Worm (Caenorhabditis elegans) whole organism, L4 larva: Measurements from ENCODE around the gene F58E2.4.
A peak's percentile ranks its signal among the peaks of the same experiment; 100 is the strongest.

ENCODE experiments used
- F26F4.8 ChIP-seq: fragments of 200-800 bp; sonication (Bioruptor generic); conservative IDR thresholded peaks from 2 replicates; pipeline ENCODE4 v1.3.6; 2022; ENCODE audit warnings: missing genetic modification characterization, missing compliant biosample characterization
- F37D6.2 ChIP-seq: sonication (generic microtip); optimal IDR thresholded peaks from 2 replicates; lab custom pipeline; 2016; ENCODE audit warnings: mild to moderate bottlenecking, missing genetic modification characterization, missing compliant biosample characterization
- F44E2.7 ChIP-seq: fragments of 200-800 bp; sonication (Bioruptor generic); IDR thresholded peaks from 2 replicates; pipeline ENCODE4 v2.1.2; 2022; ENCODE audit warnings: missing genetic modification characterization, missing compliant biosample characterization
- T26A8.4 ChIP-seq: fragments of 200-800 bp; sonication (Bioruptor generic); IDR thresholded peaks from 2 replicates; pipeline ENCODE4 v1.3.6; 2022; ENCODE audit warnings: missing genetic modification characterization, missing compliant biosample characterization
- ZK337.2 ChIP-seq: fragments of 200-800 bp; sonication (Bioruptor generic); IDR thresholded peaks from 2 replicates; pipeline ENCODE4 v1.3.6; 2022; ENCODE audit warnings: missing genetic modification reagents, missing genetic modification characterization, missing compliant biosample characterization
- aha-1 ChIP-seq: fragments of 150-350 bp; peaks from one replicate; lab custom pipeline; 2014; ENCODE audit warnings: missing biosample characterization, missing genetic modification characterization
- aly-2 ChIP-seq: sonication (generic microtip); optimal IDR thresholded peaks from 2 replicates; lab custom pipeline; 2018; ENCODE audit warnings: missing biosample characterization, missing genetic modification characterization
- arid-1 ChIP-seq: fragments of 200-800 bp; sonication (Bioruptor generic); conservative IDR thresholded peaks from 2 replicates; pipeline ENCODE4 v1.3.6; 2022; ENCODE audit warnings: missing genetic modification reagents, missing genetic modification characterization, missing compliant biosample characterization
- attf-4 ChIP-seq: sonication (generic microtip); optimal IDR thresholded peaks from 3 replicates; lab custom pipeline; 2017; ENCODE audit warnings: missing biosample characterization, missing genetic modification characterization
- ceh-20 ChIP-seq: fragments of 200-800 bp; sonication (Bioruptor generic); IDR thresholded peaks from 2 replicates; pipeline ENCODE4 v1.3.6; 2022; ENCODE audit warnings: missing genetic modification reagents, missing genetic modification characterization, missing compliant biosample characterization
- ceh-28 ChIP-seq: fragments of 150-350 bp; optimal IDR thresholded peaks from 2 replicates; lab custom pipeline; 2014; ENCODE audit warnings: missing biosample characterization, missing genetic modification reagents, missing genetic modification characterization
- ctbp-1 ChIP-seq: fragments of 200-800 bp; sonication (Bioruptor generic); IDR thresholded peaks from 2 replicates; pipeline ENCODE4 v1.3.6; 2022; ENCODE audit warnings: missing genetic modification reagents, missing genetic modification characterization, missing compliant biosample characterization
- daf-12 ChIP-seq: fragments of 150-350 bp; optimal IDR thresholded peaks from 2 replicates; lab custom pipeline; 2014; ENCODE audit warnings: missing biosample characterization, missing genetic modification reagents, missing genetic modification characterization
- daf-19 ChIP-seq: fragments of 200-800 bp; sonication (Bioruptor generic); conservative IDR thresholded peaks from 2 replicates; pipeline ENCODE4 v1.3.6; 2022; ENCODE audit warnings: missing genetic modification characterization, missing compliant biosample characterization
- dmd-6 ChIP-seq: fragments of 200-800 bp; sonication (Bioruptor generic); IDR thresholded peaks from 2 replicates; pipeline ENCODE4 v1.3.6; 2022; ENCODE audit warnings: missing genetic modification reagents, missing genetic modification characterization, missing compliant biosample characterization
- dpl-1 ChIP-seq: fragments of 150-350 bp; optimal IDR thresholded peaks from 2 replicates; lab custom pipeline; 2014; ENCODE audit warnings: missing biosample characterization, missing genetic modification reagents, missing genetic modification characterization
- dve-1 ChIP-seq: sonication (generic microtip); optimal IDR thresholded peaks from 2 replicates; lab custom pipeline; 2017; ENCODE audit warnings: antibody characterized with exemption, mild to moderate bottlenecking, missing genetic modification characterization, missing compliant biosample characterization; ENCODE audit not compliant: insufficient read depth
- egl-27 ChIP-seq: sonication (generic microtip); optimal IDR thresholded peaks from 3 replicates; lab custom pipeline; 2017; ENCODE audit warnings: missing biosample characterization, missing genetic modification reagents, missing genetic modification characterization
- egl-43 ChIP-seq: fragments of 200-800 bp; sonication (Bioruptor generic); IDR thresholded peaks from 2 replicates; pipeline ENCODE4 v1.3.6; 2022; ENCODE audit warnings: missing genetic modification reagents, missing genetic modification characterization, missing compliant biosample characterization
- fkh-10 ChIP-seq: fragments of 150-350 bp; optimal IDR thresholded peaks from 2 replicates; lab custom pipeline; 2014; ENCODE audit warnings: missing biosample characterization, missing genetic modification reagents, missing genetic modification characterization
- fos-1 ChIP-seq: fragments of 150-350 bp; optimal IDR thresholded peaks from 2 replicates; lab custom pipeline; 2014; ENCODE audit warnings: missing biosample characterization, missing genetic modification characterization
- hlh-11 ChIP-seq: fragments of 200-800 bp; sonication (Bioruptor generic); optimal IDR thresholded peaks from 2 replicates; lab custom pipeline; 2018; ENCODE audit warnings: mild to moderate bottlenecking, missing genetic modification characterization, missing compliant biosample characterization
- hlh-30 ChIP-seq: sonication (generic microtip); optimal IDR thresholded peaks from 2 replicates; lab custom pipeline; 2017; ENCODE audit warnings: antibody characterized with exemption, mild to moderate bottlenecking, missing genetic modification characterization, missing compliant biosample characterization; ENCODE audit not compliant: insufficient read depth
- hmg-1.1 ChIP-seq: fragments of 200-800 bp; sonication (Bioruptor generic); IDR thresholded peaks from 2 replicates; pipeline ENCODE4 v1.3.6; 2022; ENCODE audit warnings: missing genetic modification reagents, missing genetic modification characterization, missing compliant biosample characterization
- jun-1 ChIP-seq: fragments of 150-350 bp; optimal IDR thresholded peaks from 2 replicates; lab custom pipeline; 2014; ENCODE audit warnings: missing biosample characterization, missing genetic modification reagents, missing genetic modification characterization
- lim-7 ChIP-seq: fragments of 200-800 bp; sonication (Bioruptor generic); IDR thresholded peaks from 2 replicates; pipeline ENCODE4 v1.3.6; 2022; ENCODE audit warnings: missing genetic modification characterization, missing compliant biosample characterization
- lin-15B ChIP-seq: fragments of 150-350 bp; sonication (generic microtip); optimal IDR thresholded peaks from 3 replicates; lab custom pipeline; 2014; ENCODE audit warnings: missing biosample characterization, missing genetic modification characterization
- lin-29 ChIP-seq: fragments of 200-800 bp; sonication (Bioruptor generic); IDR thresholded peaks from 2 replicates; pipeline ENCODE4 v1.3.6; 2022; ENCODE audit warnings: missing genetic modification reagents, missing genetic modification characterization, missing compliant biosample characterization
- lsy-2 ChIP-seq, 2 experiments: fragments of 150-350 bp in 1 of 2; sonication (generic microtip) in 1 of 2; optimal IDR thresholded peaks; 2 replicates each; lab custom pipeline; 2014 to 2017; ENCODE audit warnings: missing biosample characterization in 2 of 2, missing genetic modification characterization in 2 of 2
- mep-1 ChIP-seq: fragments of 150-350 bp; sonication (generic microtip); optimal IDR thresholded peaks from 3 replicates; lab custom pipeline; 2014; ENCODE audit warnings: missing biosample characterization, missing genetic modification characterization
- mes-2 ChIP-seq: sonication (generic microtip); optimal IDR thresholded peaks from 2 replicates; lab custom pipeline; 2016; ENCODE audit warnings: missing genotype, mild to moderate bottlenecking, missing genetic modification characterization, missing compliant biosample characterization; ENCODE audit not compliant: poor library complexity, severe bottlenecking
- mxl-2 ChIP-seq: fragments of 200-800 bp; sonication (Bioruptor generic); conservative IDR thresholded peaks from 2 replicates; pipeline ENCODE4 v1.3.6; 2022; ENCODE audit warnings: missing genetic modification reagents, missing genetic modification characterization, missing compliant biosample characterization
- mxl-3 ChIP-seq: fragments of 200-800 bp; sonication (Bioruptor generic); optimal IDR thresholded peaks from 2 replicates; lab custom pipeline; 2018; ENCODE audit warnings: mild to moderate bottlenecking, missing genetic modification characterization, missing compliant biosample characterization
- nhr-10 ChIP-seq: fragments of 150-350 bp; optimal IDR thresholded peaks from 2 replicates; lab custom pipeline; 2014; ENCODE audit warnings: missing biosample characterization, missing genetic modification characterization
- nhr-102 ChIP-seq: sonication (generic microtip); optimal IDR thresholded peaks from 2 replicates; lab custom pipeline; 2016; ENCODE audit warnings: mild to moderate bottlenecking, missing genetic modification characterization, moderate library complexity, missing compliant biosample characterization
- nhr-11 ChIP-seq: fragments of 150-350 bp; optimal IDR thresholded peaks from 2 replicates; lab custom pipeline; 2014; ENCODE audit warnings: missing biosample characterization, missing genetic modification characterization
- nhr-25 ChIP-seq: sonication (generic microtip); optimal IDR thresholded peaks from 2 replicates; lab custom pipeline; 2017; ENCODE audit warnings: missing genetic modification characterization, mild to moderate bottlenecking, missing compliant biosample characterization, antibody characterized with exemption, moderate library complexity, borderline replicate concordance; ENCODE audit not compliant: insufficient read depth
- nhr-28 ChIP-seq: fragments of 150-350 bp; optimal IDR thresholded peaks from 2 replicates; lab custom pipeline; 2014; ENCODE audit warnings: missing biosample characterization, missing genetic modification characterization
- nhr-42 ChIP-seq: fragments of 200-800 bp; sonication (Bioruptor generic); IDR thresholded peaks from 2 replicates; pipeline ENCODE4 v1.3.6; 2022; ENCODE audit warnings: missing genetic modification characterization, missing compliant biosample characterization
- nhr-76 ChIP-seq: fragments of 150-350 bp; optimal IDR thresholded peaks from 2 replicates; lab custom pipeline; 2014; ENCODE audit warnings: missing biosample characterization, missing genetic modification characterization
- pqm-1 ChIP-seq: sonication (generic microtip); optimal IDR thresholded peaks from 2 replicates; lab custom pipeline; 2017; ENCODE audit warnings: missing biosample characterization, missing genetic modification characterization
- sdz-12 ChIP-seq: fragments of 200-800 bp; sonication (Bioruptor generic); optimal IDR thresholded peaks from 2 replicates; lab custom pipeline; 2018; ENCODE audit warnings: mild to moderate bottlenecking, missing genetic modification characterization, missing compliant biosample characterization
- set-16 ChIP-seq: fragments of 200-800 bp; sonication (Bioruptor generic); IDR thresholded peaks from 2 replicates; pipeline ENCODE4 v1.3.6; 2022; ENCODE audit warnings: missing genetic modification reagents, missing genetic modification characterization, missing compliant biosample characterization
- spr-1 ChIP-seq: sonication (generic microtip); optimal IDR thresholded peaks from 2 replicates; lab custom pipeline; 2016; ENCODE audit warnings: mild to moderate bottlenecking, missing genetic modification characterization, missing compliant biosample characterization
- tra-1 ChIP-seq: fragments of 200-800 bp; sonication (Bioruptor generic); IDR thresholded peaks from 2 replicates; pipeline ENCODE4 v1.3.6; 2022; ENCODE audit warnings: missing genetic modification reagents, missing genetic modification characterization, missing compliant biosample characterization
- unc-39 ChIP-seq: sonication (generic microtip); optimal IDR thresholded peaks from 2 replicates; lab custom pipeline; 2017; ENCODE audit warnings: missing biosample characterization, missing genetic modification characterization
- zag-1 ChIP-seq: fragments of 150-350 bp; optimal IDR thresholded peaks from 2 replicates; lab custom pipeline; 2014; ENCODE audit warnings: missing biosample characterization, missing genetic modification characterization
- zfp-3 ChIP-seq: fragments of 200-800 bp; sonication (Bioruptor generic); conservative IDR thresholded peaks from 2 replicates; pipeline ENCODE4 v1.3.6; 2022; ENCODE audit warnings: missing genetic modification reagents, missing genetic modification characterization, missing compliant biosample characterization
- zip-11 ChIP-seq: fragments of 200-800 bp; sonication (Bioruptor generic); IDR thresholded peaks from 2 replicates; pipeline ENCODE4 v1.3.6; 2022; ENCODE audit warnings: missing genetic modification characterization, missing compliant biosample characterization
- zip-2 ChIP-seq: fragments of 150-350 bp; optimal IDR thresholded peaks from 2 replicates; lab custom pipeline; 2014; ENCODE audit warnings: missing biosample characterization, missing genetic modification characterization
- ztf-11 ChIP-seq: fragments of 150-350 bp; optimal IDR thresholded peaks from 2 replicates; lab custom pipeline; 2014; ENCODE audit warnings: missing biosample characterization, missing genetic modification characterization

The F58E2.4 gene

DNA sequence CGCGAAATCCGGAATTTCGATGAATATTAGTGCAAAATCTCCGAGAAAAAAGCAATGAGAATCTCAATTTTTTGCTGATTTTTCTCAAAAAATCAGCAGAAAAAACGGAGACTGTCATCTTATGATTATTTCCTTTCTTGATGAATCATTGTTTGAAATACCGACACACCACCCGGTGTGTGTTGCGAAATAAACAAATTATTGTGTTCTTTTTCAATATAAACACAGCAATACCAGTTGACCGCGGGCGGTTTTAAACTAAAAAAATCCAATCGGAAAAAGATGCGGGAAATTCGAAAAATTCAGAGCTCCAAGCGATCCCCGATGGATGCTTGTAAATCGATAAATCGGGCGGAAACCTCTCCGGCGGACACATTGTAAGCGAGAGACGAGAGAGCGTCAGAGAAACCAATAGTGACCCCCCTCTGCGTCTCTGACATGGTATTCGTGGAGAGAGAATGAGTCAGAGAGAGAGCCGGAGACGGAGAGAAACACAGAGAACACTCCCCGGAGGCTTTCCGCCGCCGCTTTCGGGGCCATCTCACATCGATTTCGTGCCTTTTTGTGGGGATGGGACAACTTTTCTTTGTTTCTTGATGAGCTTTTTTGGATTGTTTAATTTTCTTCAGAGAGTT lies 52.3 kb downstream of the F58E2.4 start (continued):
- TF ChIP-seq dve-1 (tag; lab: Kevin White, UChicago) (peak; percentile 48), sdz-12 (GFP tag; lab: Kevin White, UChicago) (no peak), lim-7 (GFP tag; lab: Robert Waterston, UW) (0 out of 2 replicates have a peak, but pooled peaks have one; percentile 33), mxl-3 (GFP tag; lab: Kevin White, UChicago) (peak; percentile 43), zag-1 (tag; lab: Kevin White, UChicago) (no peak), T26A8.4 (GFP tag; lab: Robert Waterston, UW) (0 out of 2 replicates have a peak, but pooled peaks have one; percentile 12), mxl-2 (GFP tag; lab: Robert Waterston, UW) (no peak), ctbp-1 (GFP tag; lab: Robert Waterston, UW) (0 out of 2 replicates have a peak, but pooled peaks have one; percentile 26), F37D6.2 (tag; lab: Kevin White, UChicago) (no peak), lsy-2 (tag; optimal IDR thresholded peaks at IDR 0.05; lab: Kevin White, UChicago) (peak in 1 of 2 experiments; percentile 64), hmg-1.1 (GFP tag; lab: Robert Waterston, UW) (peak; percentile 78), F26F4.8 (no peak), tra-1 (no peak), unc-39 (tag; lab: Kevin White, UChicago) (no peak), lin-29 (GFP tag; lab: Robert Waterston, UW) (no peak), nhr-11 (tag; lab: Kevin White, UChicago) (no peak), hlh-11 (tag; lab: Kevin White, UChicago) (peak; percentile 51), ZK337.2 (GFP tag; lab: Robert Waterston, UW) (no peak), nhr-28 (tag; lab: Kevin White, UChicago) (peak; percentile 18), spr-1 (tag; lab: Kevin White, UChicago) (no peak), fkh-10 (GFP tag; lab: Kevin White, UChicago) (peak; percentile 28), mep-1 (tag; lab: Kevin White, UChicago) (peak; percentile 60), nhr-76 (tag; lab: Kevin White, UChicago) (no peak), zip-2 (tag; lab: Kevin White, UChicago) (no peak), daf-19 (GFP tag; lab: Robert Waterston, UW) (no peak), zfp-3 (no peak), egl-43 (GFP tag; lab: Robert Waterston, UW) (peak; percentile 68; the same call in 1 of the 2 replicates), F44E2.7 (no peak), ceh-20 (GFP tag; lab: Robert Waterston, UW) (no peak), fos-1 (no peak), arid-1 (GFP tag; lab: Robert Waterston, UW) (no peak), nhr-42 (GFP tag; lab: Robert Waterston, UW) (no peak), jun-1 (no peak), aly-2 (tag; lab: Kevin White, UChicago) (no peak), pqm-1 (tag; lab: Kevin White, UChicago) (no peak), ceh-28 (tag; lab: Kevin White, UChicago) (peak; percentile 50), ztf-11 (no peak), dmd-6 (GFP tag; lab: Robert Waterston, UW) (peak; percentile 36; the same call in 1 of the 2 replicates), set-16 (GFP tag; lab: Robert Waterston, UW) (peak; percentile 74), attf-4 (no peak), zip-11 (GFP tag; lab: Robert Waterston, UW) (no peak), hlh-30 (tag; lab: Kevin White, UChicago) (peak; percentile 60), daf-12 (tag; lab: Kevin White, UChicago) (no peak), nhr-10 (tag; lab: Kevin White, UChicago) (no peak), nhr-102 (no peak), egl-27 (tag; lab: Kevin White, UChicago) (no peak), dpl-1 (GFP tag; lab: Kevin White, UChicago) (peak; percentile 42), aha-1 (peak; percentile 47), mes-2 (tag; lab: Kevin White, UChicago) (peak; percentile 68), lin-15B (no peak), nhr-25 (tag; lab: Kevin White, UChicago) (no peak)
